Fruit fly (Drosophila melanogaster): ENCODE results near the gene CG7789.

dm6 chr3R:29830925-29831324 is 27.9 kb downstream of the CG7789 start:
- TF ChIP-seq CG4496 (GFP tag; IDR thresholded peaks at IDR 0.05) = no peak
- TF ChIP-seq EcR (GFP tag; optimal IDR thresholded peaks at IDR 0.05) = no peak
- no peak for TF ChIP-seq CG12605 (GFP tag; IDR thresholded peaks at IDR 0.05)
- TF ChIP-seq CG15710 (tag; optimal IDR thresholded peaks at IDR 0.05) = no peak

Measured in whole organism, pupa.